Fruit fly (Drosophila melanogaster) whole organism, prepupa: ENCODE results near the gene CG11663.

Experiments
- Blimp-1 ChIP-seq: fragments of 200-800 bp; sonication (Bioruptor generic); optimal IDR thresholded peaks from 3 replicates; lab custom pipeline; 2017; ENCODE audit warnings: missing biosample characterization, missing genetic modification characterization, mild to moderate bottlenecking, moderate library complexity, missing genetic modification reagents
- CG10669 ChIP-seq: fragments of 200-800 bp; sonication (Bioruptor generic); optimal IDR thresholded peaks from 3 replicates; lab custom pipeline; 2018; ENCODE audit warnings: missing biosample characterization, mild to moderate bottlenecking, missing genetic modification characterization, moderate library complexity
- CG11294 ChIP-seq: fragments of 200-800 bp; sonication (Bioruptor generic); IDR thresholded peaks from 2 replicates; pipeline ENCODE4 v1.3.6; 2022; ENCODE audit warnings: missing biosample characterization, missing genetic modification characterization
- CG11762 ChIP-seq: fragments of 200-800 bp; sonication (Bioruptor generic); optimal IDR thresholded peaks from 3 replicates; lab custom pipeline; 2016; ENCODE audit warnings: missing biosample characterization, missing genetic modification characterization; ENCODE audit not compliant: insufficient read depth
- CG11902 ChIP-seq: fragments of 200-800 bp; sonication (Bioruptor generic); optimal IDR thresholded peaks from 3 replicates; lab custom pipeline; 2016; ENCODE audit warnings: missing biosample characterization, missing genetic modification characterization
- CG15336 ChIP-seq: fragments of 200-800 bp; sonication (Bioruptor generic); IDR thresholded peaks from 2 replicates; pipeline ENCODE4 v1.3.6; 2022; ENCODE audit warnings: missing biosample characterization, missing genetic modification characterization
- CG16779 ChIP-seq: fragments of 200-800 bp; sonication (Bioruptor generic); optimal IDR thresholded peaks from 3 replicates; lab custom pipeline; 2017; ENCODE audit warnings: missing biosample characterization, mild to moderate bottlenecking, missing genetic modification characterization
- CG3032 ChIP-seq: fragments of 200-800 bp; optimal IDR thresholded peaks from 2 replicates; lab custom pipeline; 2019; ENCODE audit warnings: missing biosample characterization, mild to moderate bottlenecking, missing genetic modification characterization, moderate library complexity
- CG32006 ChIP-seq: fragments of 200-800 bp; sonication (Bioruptor generic); optimal IDR thresholded peaks from 3 replicates; lab custom pipeline; 2017; ENCODE audit warnings: missing biosample characterization, mild to moderate bottlenecking, missing genetic modification characterization
- CG34406 ChIP-seq: fragments of 200-800 bp; sonication (Bioruptor generic); optimal IDR thresholded peaks from 3 replicates; lab custom pipeline; 2016; ENCODE audit warnings: missing biosample characterization, missing genetic modification characterization
- CG4318 ChIP-seq: fragments of 200-800 bp; sonication (Bioruptor generic); optimal IDR thresholded peaks from 3 replicates; lab custom pipeline; 2017; ENCODE audit warnings: missing biosample characterization, mild to moderate bottlenecking, missing genetic modification characterization
- CG6792 ChIP-seq: fragments of 200-800 bp; sonication (Bioruptor generic); optimal IDR thresholded peaks from 3 replicates; lab custom pipeline; 2016; ENCODE audit warnings: missing biosample characterization, missing genetic modification characterization
- CG6808 ChIP-seq: fragments of 200-800 bp; sonication (Bioruptor generic); optimal IDR thresholded peaks from 3 replicates; lab custom pipeline; 2017; ENCODE audit warnings: missing biosample characterization, missing genetic modification characterization, mild to moderate bottlenecking, moderate library complexity, missing genetic modification reagents
- CG7368 ChIP-seq: fragments of 200-800 bp; sonication (Bioruptor generic); optimal IDR thresholded peaks from 3 replicates; lab custom pipeline; 2016; ENCODE audit warnings: missing biosample characterization, missing genetic modification characterization
- CG8119 ChIP-seq: fragments of 200-800 bp; sonication (Bioruptor generic); IDR thresholded peaks from 3 replicates; pipeline ENCODE4 v1.3.6; 2022; ENCODE audit warnings: missing biosample characterization, missing genetic modification characterization
- CG8319 ChIP-seq: fragments of 200-800 bp; sonication (Bioruptor generic); optimal IDR thresholded peaks from 3 replicates; lab custom pipeline; 2016; ENCODE audit warnings: missing biosample characterization, missing genetic modification characterization
- Eip75B ChIP-seq: fragments of 200-800 bp; sonication (Bioruptor generic); optimal IDR thresholded peaks from 3 replicates; lab custom pipeline; 2016; ENCODE audit warnings: missing biosample characterization, missing genetic modification characterization
- Gug ChIP-seq: fragments of 200-800 bp; sonication (Bioruptor generic); IDR thresholded peaks from 2 replicates; pipeline ENCODE4 v1.3.6; 2022; ENCODE audit warnings: missing biosample characterization, missing genetic modification characterization
- Hr39 ChIP-seq: fragments of 200-800 bp; sonication (Bioruptor generic); optimal IDR thresholded peaks from 2 replicates; lab custom pipeline; 2016; ENCODE audit warnings: missing biosample characterization, missing genetic modification characterization
- Hr4 ChIP-seq: fragments of 200-800 bp; sonication (Bioruptor generic); optimal IDR thresholded peaks from 3 replicates; lab custom pipeline; 2016; ENCODE audit warnings: missing biosample characterization, missing genetic modification characterization
- Met ChIP-seq: fragments of 200-800 bp; sonication (Bioruptor generic); optimal IDR thresholded peaks from 3 replicates; lab custom pipeline; 2016; ENCODE audit warnings: missing biosample characterization, missing genetic modification characterization
- OdsH ChIP-seq: fragments of 200-800 bp; sonication (Bioruptor generic); optimal IDR thresholded peaks from 3 replicates; lab custom pipeline; 2016; ENCODE audit warnings: missing biosample characterization, missing genetic modification characterization
- Sox102F ChIP-seq: fragments of 200-800 bp; sonication (Bioruptor generic); optimal IDR thresholded peaks from 2 replicates; lab custom pipeline; 2016; ENCODE audit warnings: missing biosample characterization, mild to moderate bottlenecking, missing genetic modification characterization
- Sox14 ChIP-seq: fragments of 200-800 bp; sonication (Bioruptor generic); optimal IDR thresholded peaks from 3 replicates; lab custom pipeline; 2016; ENCODE audit warnings: missing biosample characterization, missing genetic modification characterization
- Sox15 ChIP-seq: fragments of 200-800 bp; sonication (Bioruptor generic); optimal IDR thresholded peaks from 3 replicates; lab custom pipeline; 2016; ENCODE audit warnings: missing biosample characterization, missing genetic modification characterization
- achi ChIP-seq: fragments of 200-800 bp; sonication (Bioruptor generic); optimal IDR thresholded peaks from 3 replicates; lab custom pipeline; 2016; ENCODE audit warnings: missing biosample characterization, missing genetic modification characterization
- acj6 ChIP-seq: fragments of 200-800 bp; sonication (Bioruptor generic); optimal IDR thresholded peaks from 3 replicates; lab custom pipeline; 2016; ENCODE audit warnings: missing biosample characterization, missing genetic modification characterization
- cyc ChIP-seq: fragments of 200-800 bp; sonication (Bioruptor generic); optimal IDR thresholded peaks from 3 replicates; lab custom pipeline; 2016; ENCODE audit warnings: missing biosample characterization, missing genetic modification characterization
- dac ChIP-seq: fragments of 200-800 bp; sonication (Bioruptor generic); optimal IDR thresholded peaks from 2 replicates; lab custom pipeline; 2017; ENCODE audit warnings: missing biosample characterization, mild to moderate bottlenecking, missing genetic modification characterization
- dsx ChIP-seq: fragments of 200-800 bp; optimal IDR thresholded peaks from 3 replicates; lab custom pipeline; 2019; ENCODE audit warnings: missing biosample characterization, mild to moderate bottlenecking, missing genetic modification characterization, moderate library complexity; ENCODE audit not compliant: poor library complexity, severe bottlenecking
- esn ChIP-seq: fragments of 200-800 bp; sonication (Bioruptor generic); optimal IDR thresholded peaks from 2 replicates; lab custom pipeline; 2016; ENCODE audit warnings: missing biosample characterization, mild to moderate bottlenecking, missing genetic modification characterization, moderate library complexity
- fd85E ChIP-seq: fragments of 200-800 bp; sonication (Bioruptor generic); optimal IDR thresholded peaks from 3 replicates; lab custom pipeline; 2016; ENCODE audit warnings: missing biosample characterization, missing genetic modification characterization
- lz ChIP-seq: fragments of 200-800 bp; sonication (Bioruptor generic); optimal IDR thresholded peaks from 3 replicates; lab custom pipeline; 2016; ENCODE audit warnings: missing biosample characterization, missing genetic modification characterization
- pdm3 ChIP-seq: fragments of 200-800 bp; sonication (Bioruptor generic); optimal IDR thresholded peaks from 3 replicates; lab custom pipeline; 2016; ENCODE audit warnings: missing biosample characterization, missing genetic modification characterization
- spab ChIP-seq: fragments of 200-800 bp; sonication (Bioruptor generic); optimal IDR thresholded peaks from 2 replicates; lab custom pipeline; 2017; ENCODE audit warnings: missing biosample characterization, mild to moderate bottlenecking, missing genetic modification characterization, missing genetic modification reagents
- ss ChIP-seq, 2 experiments: fragments of 200-800 bp; sonication (Bioruptor generic); optimal IDR thresholded peaks; 2 replicates in 1 of 2; 3 replicates in 1 of 2; lab custom pipeline; 2017 to 2018; ENCODE audit warnings: mild to moderate bottlenecking in 2 of 2, missing biosample characterization in 2 of 2, missing genetic modification characterization in 2 of 2, moderate library complexity in 1 of 2
- svp ChIP-seq: fragments of 200-800 bp; sonication (Bioruptor generic); peaks from one replicate; lab custom pipeline; 2016; ENCODE audit warnings: missing biosample characterization, missing genetic modification characterization

CG11663 gene

dm6 chrX:927209-927862 lies 33.1 kb downstream of the CG11663 start, which contains the start of gene Lztr1:
Gene Lztr1, minus strand, starts transcription at chrX:927582.
- TF ChIP-seq CG3032 (tag; lab: Kevin White, UChicago) (no peak), dac (GFP tag; lab: Kevin White, UChicago) (no peak), Hr39 (GFP tag; lab: Kevin White, UChicago) (no peak), lz (GFP tag; lab: Kevin White, UChicago) (no peak), OdsH (GFP tag; lab: Kevin White, UChicago) (no peak), CG8319 (no peak), Sox15 (GFP tag; lab: Kevin White, UChicago) (no peak), CG34406 (GFP tag; lab: Kevin White, UChicago) (no peak)

- TF ChIP-seq CG11762 (GFP tag; lab: Kevin White, UChicago) = no peak
- TF ChIP-seq CG6792 (GFP tag; lab: Kevin White, UChicago) = no peak
- no peak for TF ChIP-seq CG16779
- TF ChIP-seq pdm3 (GFP tag; lab: Kevin White, UChicago) = no peak
- no peak for TF ChIP-seq CG6808 (GFP tag; lab: Kevin White, UChicago)
- TF ChIP-seq CG8319 = no peak
- no peak for TF ChIP-seq svp (GFP tag; lab: Kevin White, UChicago)
These were observed 33.6 kb downstream of the CG11663 start, which contains the start of the genes CG43867 and MED22 for dm6 chrX:927863-928257. Gene CG43867, minus strand, starts transcription at chrX:927975. Gene MED22, plus strand, starts transcription at chrX:928139.

DNA sequence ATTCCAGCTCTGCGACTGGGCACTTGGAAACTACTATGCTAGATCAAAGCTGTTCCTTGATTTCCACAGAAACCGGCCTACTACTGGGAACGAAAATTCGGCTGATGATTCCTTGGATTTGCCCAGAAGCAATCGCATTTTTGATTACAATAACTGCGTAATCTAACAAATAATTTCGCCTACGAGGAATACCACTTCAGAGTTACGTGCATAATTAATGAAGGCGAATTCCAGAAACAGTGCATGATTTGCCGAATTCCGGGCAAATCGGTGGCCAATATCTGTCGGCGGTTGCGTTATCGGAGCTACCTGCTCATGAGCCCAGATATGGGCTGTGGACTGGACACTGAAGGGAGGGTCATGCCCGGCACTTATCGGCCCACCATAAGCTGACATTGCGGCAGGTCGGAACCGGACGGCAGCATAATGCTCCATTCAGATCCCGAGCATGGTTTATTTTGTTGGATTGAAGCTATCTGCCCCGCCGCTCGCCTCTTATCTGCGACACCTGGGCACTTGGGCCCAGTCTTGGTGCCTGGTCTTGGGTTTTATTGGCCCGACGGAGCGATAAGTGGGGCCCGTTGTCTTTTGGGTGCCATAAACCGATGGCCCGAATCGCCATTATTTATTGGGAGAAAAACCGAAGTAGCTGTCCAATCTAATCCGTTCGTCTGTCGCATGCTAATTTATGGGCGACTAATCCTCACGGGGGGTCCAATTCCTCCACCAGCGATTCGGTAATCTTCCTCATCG lies 35.9 kb downstream of the CG11663 start, which contains the start of gene CG3708:
CG3708 (minus strand) TSS at position 51 of the 753 bp plus-strand sequence.
- TF ChIP-seq Hr39 (GFP tag; lab: Kevin White, UChicago) = no peak
- TF ChIP-seq Gug (GFP tag; lab: Robert Waterston, UW) = no peak
- TF ChIP-seq Sox102F (GFP tag; lab: Kevin White, UChicago) = no peak
- TF ChIP-seq dac (GFP tag; lab: Kevin White, UChicago) = no peak
- no peak for TF ChIP-seq Hr4 (GFP tag; lab: Kevin White, UChicago)
- no peak for TF ChIP-seq spab (GFP tag; lab: Kevin White, UChicago)
- no peak for TF ChIP-seq dsx (GFP tag; lab: Kevin White, UChicago)

DNA sequence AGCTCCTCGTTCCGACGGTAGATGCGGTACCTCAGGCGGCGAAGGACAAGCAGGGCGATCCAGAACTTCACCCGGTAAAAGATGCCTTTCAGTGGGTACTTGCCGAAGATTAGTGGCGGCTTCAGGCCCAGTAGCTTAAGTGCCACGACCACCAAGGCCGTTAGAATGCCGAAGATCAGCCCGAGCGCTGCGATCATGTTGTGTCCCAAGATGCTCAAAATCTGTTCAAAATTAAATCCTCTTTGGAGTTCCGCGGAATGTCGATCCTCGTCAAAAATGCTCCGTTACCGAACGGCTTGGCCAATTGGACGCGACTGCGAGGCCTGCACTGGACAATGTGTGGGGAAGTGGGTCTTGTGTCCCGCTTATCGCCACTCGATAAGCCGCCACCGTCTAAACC lies 37.9 kb downstream of the CG11663 start, which contains the start of the genes CG32815 and CG3706:
CG32815 (plus strand) TSS at position 301 of the 400 bp plus-strand sequence.
CG3706 (minus strand) TSS at position 310 of the 400 bp plus-strand sequence.
- TF ChIP-seq dac (GFP tag; lab: Kevin White, UChicago) = no peak
- TF ChIP-seq Sox14 (GFP tag; lab: Kevin White, UChicago) = no peak
- TF ChIP-seq acj6 (GFP tag; lab: Kevin White, UChicago) = no peak
- TF ChIP-seq CG3032 (tag; lab: Kevin White, UChicago) = no peak
- TF ChIP-seq CG10669 (GFP tag; lab: Kevin White, UChicago) = no peak
- no peak for TF ChIP-seq CG8119 (GFP tag; lab: Robert Waterston, UW)
- TF ChIP-seq CG32006 (GFP tag; lab: Kevin White, UChicago) = no peak
- TF ChIP-seq Met (GFP tag; lab: Kevin White, UChicago) = no peak
- TF ChIP-seq CG11902 (GFP tag; lab: Kevin White, UChicago) = no peak
- TF ChIP-seq OdsH (GFP tag; lab: Kevin White, UChicago) = no peak
- no peak for TF ChIP-seq CG7368 (GFP tag; lab: Kevin White, UChicago)
- TF ChIP-seq svp (GFP tag; lab: Kevin White, UChicago) = no peak
- no peak for TF ChIP-seq CG16779
- no peak for TF ChIP-seq Eip75B
- no peak for TF ChIP-seq esn (GFP tag; lab: Kevin White, UChicago)

DNA sequence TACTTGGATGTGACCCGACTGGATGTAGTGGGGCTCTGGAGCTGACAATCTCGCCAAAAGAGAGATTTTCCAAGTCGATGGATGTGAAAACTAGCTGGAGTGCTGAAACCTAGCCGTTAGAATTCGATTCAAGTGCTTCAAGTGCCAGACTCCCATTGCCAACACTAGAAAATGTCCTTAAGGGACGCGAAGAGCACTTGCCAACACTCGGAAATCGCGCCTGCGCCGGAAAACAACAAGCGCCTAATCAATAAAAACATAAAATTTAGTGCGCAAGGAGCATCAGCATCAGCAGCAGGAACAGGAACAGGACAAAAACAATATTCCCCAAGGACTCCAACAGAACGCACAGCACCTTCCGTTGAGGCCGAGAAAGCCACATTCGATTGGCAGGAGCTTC lies 38.6 kb downstream of the CG11663 start:
- no peak for TF ChIP-seq dsx (GFP tag; lab: Kevin White, UChicago)
- TF ChIP-seq CG8119 (GFP tag; lab: Robert Waterston, UW) = no peak
- TF ChIP-seq ss (GFP tag; optimal IDR thresholded peaks at IDR 0.05; lab: Kevin White, UChicago) = no peak
- TF ChIP-seq CG4318 (GFP tag; lab: Kevin White, UChicago) = no peak
- no peak for TF ChIP-seq achi (GFP tag; lab: Kevin White, UChicago)
- no peak for TF ChIP-seq cyc (GFP tag; lab: Kevin White, UChicago)
- TF ChIP-seq CG7368 (GFP tag; lab: Kevin White, UChicago) = no peak
- TF ChIP-seq CG11294 (GFP tag; lab: Robert Waterston, UW) = no peak
- TF ChIP-seq CG11902 (GFP tag; lab: Kevin White, UChicago) = no peak
- no peak for TF ChIP-seq Blimp-1 (GFP tag; lab: Kevin White, UChicago)
- TF ChIP-seq fd85E = no peak
- TF ChIP-seq CG15336 (GFP tag; lab: Robert Waterston, UW) = no peak
